Worm (Caenorhabditis elegans) whole organism, late embryonic: ENCODE measurements around the gene npax-4.

Source experiments
- F13H6.1 ChIP-seq: sonication (generic microtip); optimal IDR thresholded peaks from 2 replicates; lab custom pipeline; 2016; ENCODE audit warnings: missing genetic modification characterization, missing compliant biosample characterization
- ceh-14 ChIP-seq: sonication (generic microtip); optimal IDR thresholded peaks from 2 replicates; lab custom pipeline; 2016; ENCODE audit warnings: missing genotype, missing genetic modification characterization, missing compliant biosample characterization
- ceh-24 ChIP-seq: sonication (generic microtip); optimal IDR thresholded peaks from 2 replicates; lab custom pipeline; 2016; ENCODE audit warnings: mild to moderate bottlenecking, missing genetic modification characterization, missing compliant biosample characterization
- ceh-31 ChIP-seq: sonication (generic microtip); optimal IDR thresholded peaks from 2 replicates; lab custom pipeline; 2016; ENCODE audit warnings: missing genetic modification characterization, missing compliant biosample characterization
- ceh-34 ChIP-seq: sonication (generic microtip); optimal IDR thresholded peaks from 2 replicates; lab custom pipeline; 2016; ENCODE audit warnings: mild to moderate bottlenecking, missing genetic modification characterization, missing compliant biosample characterization
- dve-1 ChIP-seq: sonication (generic microtip); optimal IDR thresholded peaks from 2 replicates; lab custom pipeline; 2017; ENCODE audit warnings: antibody characterized with exemption, mild to moderate bottlenecking, missing genetic modification characterization, missing compliant biosample characterization
- gmeb-2 ChIP-seq: sonication (generic microtip); optimal IDR thresholded peaks from 2 replicates; lab custom pipeline; 2016; ENCODE audit warnings: missing genetic modification characterization, inconsistent platforms, missing compliant biosample characterization
- hlh-6 ChIP-seq: sonication (generic microtip); optimal IDR thresholded peaks from 2 replicates; lab custom pipeline; 2016; ENCODE audit warnings: missing genotype, missing genetic modification characterization, missing compliant biosample characterization
- nfya-1 ChIP-seq: sonication (generic microtip); optimal IDR thresholded peaks from 2 replicates; lab custom pipeline; 2017; ENCODE audit warnings: missing genetic modification characterization, mild to moderate bottlenecking, missing compliant biosample characterization, antibody characterized with exemption, moderate library complexity
- odd-2 ChIP-seq: sonication (generic microtip); optimal IDR thresholded peaks from 2 replicates; lab custom pipeline; 2017; ENCODE audit warnings: antibody characterized with exemption, mild to moderate bottlenecking, missing genetic modification characterization, missing compliant biosample characterization
- pat-9 ChIP-seq: fragments of 200-800 bp; sonication (Bioruptor generic); optimal IDR thresholded peaks from 2 replicates; lab custom pipeline; 2018; ENCODE audit warnings: mild to moderate bottlenecking, missing genetic modification characterization, moderate library complexity, missing compliant biosample characterization
- pax-1 ChIP-seq: fragments of 150-350 bp; optimal IDR thresholded peaks from 2 replicates; lab custom pipeline; 2014; ENCODE audit warnings: missing biosample characterization, missing genetic modification characterization
- pha-4 ChIP-seq: fragments of 150-350 bp; optimal IDR thresholded peaks from 2 replicates; lab custom pipeline; 2018; ENCODE audit warnings: missing biosample characterization, missing genetic modification reagents, missing genetic modification characterization
- sdc-2 ChIP-seq: sonication (generic microtip); optimal IDR thresholded peaks from 2 replicates; lab custom pipeline; 2016; ENCODE audit warnings: missing genotype, missing genetic modification characterization, missing compliant biosample characterization
- unc-3 ChIP-seq, 2 experiments: fragments of 200-800 bp in 1 of 2; sonication (Bioruptor generic) in 1 of 2; sonication (generic microtip) in 1 of 2; conservative IDR thresholded peaks in 1 of 2; optimal IDR thresholded peaks in 1 of 2; 2 replicates each; pipeline versions ENCODE4 v1.3.6 to Lab custom; 2016 to 2022; ENCODE audit warnings: missing compliant biosample characterization in 2 of 2, missing genetic modification characterization in 2 of 2, missing genetic modification reagents in 1 of 2

The npax-4 gene

ce11 chrIV:8830591-8830990, 49.1 kb downstream of the npax-4 start, which contains the start of gene T28C6.8:
TSS of gene T28C6.8 (minus strand) at chrIV:8830727.
- TF ChIP-seq ceh-24 (tag; lab: Kevin White, UChicago) (no peak), dve-1 (tag; lab: Kevin White, UChicago) (peak; percentile 5), nfya-1 (tag; lab: Kevin White, UChicago) (no peak)

- TF ChIP-seq ceh-31 (tag; lab: Kevin White, UChicago) (no peak), pha-4 (tag; lab: Kevin White, UChicago) (no peak), ceh-14 (no peak), F13H6.1 (tag; lab: Kevin White, UChicago) (no peak), odd-2 (tag; lab: Kevin White, UChicago) (no peak), sdc-2 (tag; lab: Kevin White, UChicago) (no peak), gmeb-2 (tag; lab: Kevin White, UChicago) (no peak), unc-3 (GFP tag; conservative IDR thresholded peaks at IDR 0.05; lab: Robert Waterston, UW) (no peak), unc-3 (tag; optimal IDR thresholded peaks at IDR 0.05; lab: Kevin White, UChicago) (no peak), hlh-6 (no peak), ceh-24 (tag; lab: Kevin White, UChicago) (no peak), ceh-34 (tag; lab: Kevin White, UChicago) (no peak), pat-9 (tag; lab: Kevin White, UChicago) (no peak), pax-1 (tag; lab: Kevin White, UChicago) (no peak)
These were observed 52.2 kb downstream of the npax-4 start, which contains the start of gene T28C6.7 for ce11 chrIV:8827500-8827899. TSS of gene T28C6.7 (plus strand) at chrIV:8827800.
